Fruit fly (Drosophila melanogaster): ENCODE measurements around the gene Ada2b.

Ada2b gene

dm6 chr3R:8239472-8240301, 628 bp downstream of the Ada2b start (continued):
- TF ChIP-seq Mrtf (GFP tag; IDR thresholded peaks at IDR 0.05) = peak; percentile 51; the same call in 1 of the 3 replicates
- TF ChIP-seq CG1603 (tag; optimal IDR thresholded peaks at IDR 0.05) = peak; percentile 37
- peak; percentile 28; the same call in 1 of the 2 replicates for TF ChIP-seq Oaz (GFP tag; IDR thresholded peaks at IDR 0.05)
- peak; percentile 47 for TF ChIP-seq CTCF (GFP tag; optimal IDR thresholded peaks at IDR 0.05)
- TF ChIP-seq Neu2 (GFP tag; optimal IDR thresholded peaks at IDR 0.05; ENCODE audit: borderline replicate concordance) = peak; percentile 46
- TF ChIP-seq unc-4 (GFP tag; IDR thresholded peaks at IDR 0.05; ENCODE audit: partially characterized antibody) = no peak
- no peak for TF ChIP-seq br (optimal IDR thresholded peaks at IDR 0.05)
- peak; percentile 73 for TF ChIP-seq slbo (GFP tag; IDR thresholded peaks at IDR 0.05)
- peak; percentile 95 for TF ChIP-seq Meics (GFP tag; optimal IDR thresholded peaks at IDR 0.05)
- no peak for TF ChIP-seq Scr (GFP tag; IDR thresholded peaks at IDR 0.05; ENCODE audit: partially characterized antibody)
- TF ChIP-seq Ssrp (tag; optimal IDR thresholded peaks at IDR 0.05) = peak; percentile 87
- TF ChIP-seq pb (GFP tag; optimal IDR thresholded peaks at IDR 0.05) = peak; percentile 75
- peak; percentile 54 for TF ChIP-seq vfl (GFP tag; optimal IDR thresholded peaks at IDR 0.05)
- TF ChIP-seq CG6765 (GFP tag; optimal IDR thresholded peaks at IDR 0.05) = peak; percentile 92
- TF ChIP-seq cad (GFP tag; optimal IDR thresholded peaks at IDR 0.05) = no peak
- TF ChIP-seq aop (GFP tag; IDR thresholded peaks at IDR 0.05) = no peak
- no peak for TF ChIP-seq Doc2 (GFP tag; IDR thresholded peaks at IDR 0.05)
- TF ChIP-seq CG9609 (GFP tag; optimal IDR thresholded peaks at IDR 0.05) = peak; percentile 75
- peak; percentile 64 for TF ChIP-seq Spps (tag; optimal IDR thresholded peaks at IDR 0.05)
- TF ChIP-seq Fer1 (GFP tag; optimal IDR thresholded peaks at IDR 0.05) = peak; percentile 84
- TF ChIP-seq psq (GFP tag; optimal IDR thresholded peaks at IDR 0.05) = peak; percentile 61
- TF ChIP-seq CG43689 (GFP tag; IDR thresholded peaks at IDR 0.05) = peak; percentile 58
- TF ChIP-seq Poxn (GFP tag; IDR thresholded peaks at IDR 0.05) = 0 out of 2 replicates have a peak, but pooled peaks have one; percentile 13
- TF ChIP-seq CG13894 (tag; optimal IDR thresholded peaks at IDR 0.05) = peak; percentile 66
- TF ChIP-seq CG16815 (GFP tag; optimal IDR thresholded peaks at IDR 0.05) = peak; percentile 78
- TF ChIP-seq CG4282 (GFP tag; optimal IDR thresholded peaks at IDR 0.05) = no peak
- TF ChIP-seq exex (tag; optimal IDR thresholded peaks at IDR 0.05) = peak; percentile 69
- TF ChIP-seq ro (GFP tag; IDR thresholded peaks at IDR 0.05) = no peak
- TF ChIP-seq CG10274 (GFP tag; optimal IDR thresholded peaks at IDR 0.05) = peak; percentile 77
- TF ChIP-seq Xbp1 (GFP tag; optimal IDR thresholded peaks at IDR 0.05) = peak; percentile 87
- TF ChIP-seq slou (GFP tag; optimal IDR thresholded peaks at IDR 0.05) = peak; percentile 69
- peak; percentile 66 for TF ChIP-seq stc (GFP tag; IDR thresholded peaks at IDR 0.05)
- TF ChIP-seq CG7839 (tag; optimal IDR thresholded peaks at IDR 0.05) = peak; percentile 94
- TF ChIP-seq Rfx (GFP tag; IDR thresholded peaks at IDR 0.05) = peak; percentile 79
- peak; percentile 74 to 94 for TF ChIP-seq Hr51 (GFP tag; optimal IDR thresholded peaks at IDR 0.05)
- peak; percentile 63 for TF ChIP-seq chn (GFP tag; optimal IDR thresholded peaks at IDR 0.05)
- TF ChIP-seq ara (GFP tag; IDR thresholded peaks at IDR 0.05) = peak; percentile 70
- TF ChIP-seq CG14050 (GFP tag; IDR thresholded peaks at IDR 0.05) = peak; percentile 49; the same call in 2 of the 3 replicates
- TF ChIP-seq gro (GFP tag; optimal IDR thresholded peaks at IDR 0.05) = peak; percentile 52
- TF ChIP-seq CG12391 (tag; optimal IDR thresholded peaks at IDR 0.05) = peak; percentile 94
- TF ChIP-seq CG12155 (GFP tag; optimal IDR thresholded peaks at IDR 0.05) = peak; percentile 75
- TF ChIP-seq bsh (GFP tag; optimal IDR thresholded peaks at IDR 0.05) = peak; percentile 86 to 88
- TF ChIP-seq maf-S (GFP tag; optimal IDR thresholded peaks at IDR 0.05) = peak; percentile 65
- TF ChIP-seq CG6854 (GFP tag; optimal IDR thresholded peaks at IDR 0.05) = peak; percentile 92
- TF ChIP-seq CG18764 (GFP tag; optimal IDR thresholded peaks at IDR 0.05) = peak; percentile 62
- peak; percentile 3 for TF ChIP-seq H2.0 (GFP tag; IDR thresholded peaks at IDR 0.05)
- no peak for TF ChIP-seq stwl (tag; optimal IDR thresholded peaks at IDR 0.05)
- TF ChIP-seq vvl (GFP tag; IDR thresholded peaks at IDR 0.05) = peak; percentile 74; the same call in 1 of the 2 replicates
- peak; percentile 85 for TF ChIP-seq dysf (GFP tag; IDR thresholded peaks at IDR 0.05)
- no peak for TF ChIP-seq bowl (GFP tag; IDR thresholded peaks at IDR 0.05)

Measured in whole organism, embryonic.